Worm (Caenorhabditis elegans) whole organism, young adult: ENCODE measurements around the gene ipla-7.

ENCODE experiments used
- B0035.1 ChIP-seq: sonication (generic microtip); optimal IDR thresholded peaks from 2 replicates; lab custom pipeline; 2016; ENCODE audit warnings: missing genetic modification characterization, mild to moderate bottlenecking, missing compliant biosample characterization, missing genotype, missing genetic modification reagents
- B0261.1 ChIP-seq: sonication (generic microtip); optimal IDR thresholded peaks from 2 replicates; lab custom pipeline; 2016; ENCODE audit warnings: mild to moderate bottlenecking, missing genetic modification characterization, moderate library complexity, missing compliant biosample characterization
- C06A6.2 ChIP-seq: fragments of 200-800 bp; sonication (Bioruptor generic); conservative IDR thresholded peaks from 2 replicates; pipeline ENCODE4 v1.3.6; 2022; ENCODE audit warnings: missing genetic modification characterization, missing compliant biosample characterization
- F10E7.11 ChIP-seq: sonication (generic microtip); optimal IDR thresholded peaks from 2 replicates; lab custom pipeline; 2017; ENCODE audit warnings: mild to moderate bottlenecking, missing genetic modification characterization, moderate library complexity, missing compliant biosample characterization
- F23B12.7 ChIP-seq: sonication (generic microtip); optimal IDR thresholded peaks from 2 replicates; lab custom pipeline; 2017; ENCODE audit warnings: missing genetic modification characterization, mild to moderate bottlenecking, missing compliant biosample characterization, antibody characterized with exemption, moderate library complexity; ENCODE audit not compliant: insufficient read depth
- F49E8.2 ChIP-seq: sonication (generic microtip); optimal IDR thresholded peaks from 3 replicates; lab custom pipeline; 2017; ENCODE audit warnings: missing genetic modification characterization, mild to moderate bottlenecking, missing compliant biosample characterization, antibody characterized with exemption, moderate library complexity; ENCODE audit not compliant: insufficient read depth
- F55B11.4 ChIP-seq: sonication (generic microtip); optimal IDR thresholded peaks from 2 replicates; lab custom pipeline; 2016; ENCODE audit warnings: missing compliant biosample characterization, missing genetic modification characterization, borderline replicate concordance; ENCODE audit not compliant: insufficient read depth
- F57C9.4 ChIP-seq: sonication (generic microtip); optimal IDR thresholded peaks from 2 replicates; lab custom pipeline; 2017; ENCODE audit warnings: mild to moderate bottlenecking, missing genetic modification characterization, missing compliant biosample characterization
- T07F8.4 ChIP-seq: sonication (generic microtip); optimal IDR thresholded peaks from 2 replicates; lab custom pipeline; 2016; ENCODE audit warnings: mild to moderate bottlenecking, missing genetic modification characterization, moderate library complexity, missing compliant biosample characterization
- Y53F4B.3 ChIP-seq: fragments of 200-800 bp; sonication (Bioruptor generic); IDR thresholded peaks from 2 replicates; pipeline ENCODE4 v1.3.6; 2022; ENCODE audit warnings: missing genetic modification reagents, missing genetic modification characterization, missing compliant biosample characterization
- ama-1 ChIP-seq, 3 experiments: fragments of 150-350 bp in 1 of 3; sonication (generic microtip) in 2 of 3; optimal IDR thresholded peaks; 2 replicates each; lab custom pipeline; 2014 to 2018; ENCODE audit warnings: missing biosample characterization in 2 of 3, missing genetic modification characterization in 2 of 3, missing genetic modification reagents in 2 of 3
- aptf-3 ChIP-seq: fragments of 200-800 bp; sonication (Bioruptor generic); IDR thresholded peaks from 2 replicates; pipeline ENCODE4 v1.3.6; 2022; ENCODE audit warnings: missing genetic modification characterization, missing compliant biosample characterization
- bed-1 ChIP-seq: fragments of 200-800 bp; sonication (Bioruptor generic); IDR thresholded peaks from 2 replicates; pipeline ENCODE4 v1.3.6; 2022; ENCODE audit warnings: missing genetic modification reagents, missing genetic modification characterization, missing compliant biosample characterization
- ceh-100 ChIP-seq: fragments of 200-800 bp; sonication (Bioruptor generic); IDR thresholded peaks from 2 replicates; pipeline ENCODE4 v1.3.6; 2022; ENCODE audit warnings: missing genetic modification reagents, missing genetic modification characterization, missing compliant biosample characterization
- ceh-27 ChIP-seq: fragments of 200-800 bp; sonication (Bioruptor generic); optimal IDR thresholded peaks from 2 replicates; lab custom pipeline; 2018; ENCODE audit warnings: mild to moderate bottlenecking, missing genetic modification characterization, moderate library complexity, missing compliant biosample characterization
- ceh-40 ChIP-seq: fragments of 200-800 bp; sonication (Bioruptor generic); IDR thresholded peaks from 2 replicates; pipeline ENCODE4 v1.3.6; 2022; ENCODE audit warnings: missing genetic modification characterization, missing compliant biosample characterization
- ceh-79 ChIP-seq: sonication (generic microtip); optimal IDR thresholded peaks from 2 replicates; lab custom pipeline; 2017; ENCODE audit warnings: mild to moderate bottlenecking, missing genetic modification characterization, missing compliant biosample characterization
- chd-7 ChIP-seq: sonication (generic microtip); optimal IDR thresholded peaks from 2 replicates; lab custom pipeline; 2016; ENCODE audit warnings: mild to moderate bottlenecking, missing genetic modification characterization, moderate library complexity, missing compliant biosample characterization
- dox-1 ChIP-seq: fragments of 200-800 bp; sonication (Bioruptor generic); IDR thresholded peaks from 2 replicates; pipeline ENCODE4 v1.3.6; 2022; ENCODE audit warnings: missing genetic modification reagents, missing genetic modification characterization, missing compliant biosample characterization
- efl-1 ChIP-seq: fragments of 150-350 bp; optimal IDR thresholded peaks from 2 replicates; lab custom pipeline; 2014; ENCODE audit warnings: missing biosample characterization, missing genetic modification reagents, missing genetic modification characterization
- gei-17 ChIP-seq: fragments of 200-800 bp; sonication (Bioruptor generic); optimal IDR thresholded peaks from 2 replicates; lab custom pipeline; 2018; ENCODE audit warnings: mild to moderate bottlenecking, missing genetic modification characterization, missing compliant biosample characterization
- hmg-1.2 ChIP-seq: fragments of 200-800 bp; sonication (Bioruptor generic); IDR thresholded peaks from 2 replicates; pipeline ENCODE4 v1.3.6; 2022; ENCODE audit warnings: missing genetic modification reagents, missing genetic modification characterization, missing compliant biosample characterization
- hsf-1 ChIP-seq: fragments of 200-800 bp; sonication (Bioruptor generic); IDR thresholded peaks from 2 replicates; pipeline ENCODE4 v1.3.6; 2022; ENCODE audit warnings: missing genetic modification reagents, missing genetic modification characterization, missing compliant biosample characterization
- let-526 ChIP-seq: fragments of 200-800 bp; sonication (Bioruptor generic); IDR thresholded peaks from 2 replicates; pipeline ENCODE4 v1.3.6; 2022; ENCODE audit warnings: missing genetic modification reagents, missing genetic modification characterization, missing compliant biosample characterization
- lin-40 ChIP-seq: sonication (generic microtip); optimal IDR thresholded peaks from 2 replicates; lab custom pipeline; 2016; ENCODE audit warnings: missing genetic modification characterization, mild to moderate bottlenecking, missing compliant biosample characterization, missing genotype, missing genetic modification reagents
- lir-1 ChIP-seq: fragments of 200-800 bp; sonication (Bioruptor generic); conservative IDR thresholded peaks from 2 replicates; pipeline ENCODE4 v1.3.6; 2022; ENCODE audit warnings: missing genetic modification reagents, missing genetic modification characterization, missing compliant biosample characterization
- madf-10 ChIP-seq: sonication (generic microtip); optimal IDR thresholded peaks from 2 replicates; lab custom pipeline; 2016; ENCODE audit warnings: mild to moderate bottlenecking, missing genetic modification characterization, missing compliant biosample characterization
- madf-3 ChIP-seq: fragments of 200-800 bp; sonication (Bioruptor generic); IDR thresholded peaks from 2 replicates; pipeline ENCODE4 v1.3.6; 2022; ENCODE audit warnings: missing genetic modification reagents, missing genetic modification characterization, missing compliant biosample characterization
- mes-4 ChIP-seq: sonication (generic microtip); optimal IDR thresholded peaks from 2 replicates; lab custom pipeline; 2016; ENCODE audit warnings: missing genotype, missing genetic modification characterization, missing compliant biosample characterization
- nfya-1 ChIP-seq: sonication (generic microtip); optimal IDR thresholded peaks from 2 replicates; lab custom pipeline; 2017; ENCODE audit warnings: antibody characterized with exemption, missing compliant biosample characterization, missing genetic modification characterization, borderline replicate concordance; ENCODE audit not compliant: insufficient read depth
- nfyb-1 ChIP-seq: fragments of 200-800 bp; sonication (Bioruptor generic); IDR thresholded peaks from 2 replicates; pipeline ENCODE4 v1.3.6; 2022; ENCODE audit warnings: missing genetic modification reagents, missing genetic modification characterization, missing compliant biosample characterization
- nhr-120 ChIP-seq: fragments of 200-800 bp; sonication (Bioruptor generic); IDR thresholded peaks from 2 replicates; pipeline ENCODE4 v1.3.6; 2022; ENCODE audit warnings: missing genetic modification characterization, missing compliant biosample characterization
- nhr-179 ChIP-seq: sonication (generic microtip); optimal IDR thresholded peaks from 2 replicates; lab custom pipeline; 2016; ENCODE audit warnings: mild to moderate bottlenecking, missing genetic modification characterization, missing compliant biosample characterization
- nhr-27 ChIP-seq: fragments of 200-800 bp; sonication (Bioruptor generic); optimal IDR thresholded peaks from 2 replicates; lab custom pipeline; 2018; ENCODE audit warnings: mild to moderate bottlenecking, missing genetic modification characterization, moderate library complexity, missing compliant biosample characterization
- pbrm-1 ChIP-seq: fragments of 200-800 bp; sonication (Bioruptor generic); IDR thresholded peaks from 2 replicates; pipeline ENCODE4 v1.3.6; 2022; ENCODE audit warnings: missing genetic modification reagents, missing genetic modification characterization, missing compliant biosample characterization
- pha-4 ChIP-seq: fragments of 150-350 bp; sonication (generic microtip); optimal IDR thresholded peaks from 2 replicates; lab custom pipeline; 2014; ENCODE audit warnings: missing biosample characterization, missing genetic modification reagents, missing genetic modification characterization
- rcor-1 ChIP-seq: fragments of 200-800 bp; sonication (Bioruptor generic); IDR thresholded peaks from 2 replicates; pipeline ENCODE4 v1.3.6; 2022; ENCODE audit warnings: missing genetic modification reagents, missing genetic modification characterization, missing compliant biosample characterization
- rpc-1 ChIP-seq, 2 experiments: fragments of 150-350 bp in 1 of 2; sonication (generic microtip) in 1 of 2; optimal IDR thresholded peaks; 2 replicates each; lab custom pipeline; 2014 to 2018; ENCODE audit warnings: missing biosample characterization in 1 of 2, missing genetic modification characterization in 1 of 2, missing genetic modification reagents in 1 of 2, missing genotype in 1 of 2
- snpc-1.1 ChIP-seq: sonication (generic microtip); optimal IDR thresholded peaks from 2 replicates; lab custom pipeline; 2017; ENCODE audit warnings: missing genetic modification characterization, mild to moderate bottlenecking, missing compliant biosample characterization, antibody characterized with exemption, moderate library complexity, missing genotype, missing genetic modification reagents; ENCODE audit not compliant: insufficient read depth
- somi-1 ChIP-seq: fragments of 200-800 bp; sonication (Bioruptor generic); optimal IDR thresholded peaks from 2 replicates; lab custom pipeline; 2018; ENCODE audit warnings: mild to moderate bottlenecking, missing genetic modification characterization, missing compliant biosample characterization
- tbx-9 ChIP-seq: sonication (generic microtip); optimal IDR thresholded peaks from 2 replicates; lab custom pipeline; 2016; ENCODE audit warnings: borderline replicate concordance, missing genetic modification characterization, inconsistent platforms, missing compliant biosample characterization
- tlf-1 ChIP-seq: fragments of 200-800 bp; sonication (Bioruptor generic); optimal IDR thresholded peaks from 2 replicates; lab custom pipeline; 2018; ENCODE audit warnings: mild to moderate bottlenecking, missing genetic modification characterization, missing compliant biosample characterization
- zfh-2 ChIP-seq: fragments of 200-800 bp; sonication (Bioruptor generic); conservative IDR thresholded peaks from 2 replicates; pipeline ENCODE4 v1.3.6; 2022; ENCODE audit warnings: missing genetic modification reagents, missing genetic modification characterization, missing compliant biosample characterization
- ztf-25 ChIP-seq: fragments of 200-800 bp; sonication (Bioruptor generic); IDR thresholded peaks from 2 replicates; pipeline ENCODE4 v1.3.6; 2022; ENCODE audit warnings: missing genetic modification reagents, missing genetic modification characterization, missing compliant biosample characterization
- ztf-26 ChIP-seq: sonication (generic microtip); optimal IDR thresholded peaks from 2 replicates; lab custom pipeline; 2017; ENCODE audit warnings: missing genetic modification characterization, missing compliant biosample characterization
- ztf-28 ChIP-seq: fragments of 200-800 bp; sonication (Bioruptor generic); IDR thresholded peaks from 2 replicates; pipeline ENCODE4 v1.3.6; 2022; ENCODE audit warnings: missing genetic modification reagents, missing genetic modification characterization, missing compliant biosample characterization
- ztf-6 ChIP-seq: fragments of 200-800 bp; sonication (Bioruptor generic); IDR thresholded peaks from 2 replicates; pipeline ENCODE4 v1.3.6; 2022; ENCODE audit warnings: missing genetic modification reagents, missing genetic modification characterization, missing compliant biosample characterization

Gene ipla-7

ce11 chrIV:10085401-10086187 is 22.9 kb upstream of the ipla-7 start, which contains the start of the genes col-2 and ndc-80:
TSS of gene col-2 (minus strand) at chrIV:10085451.
TSS of gene ndc-80 (plus strand) at chrIV:10086137.
- TF ChIP-seq madf-10 (tag; lab: Kevin White, UChicago) (no peak), Y53F4B.3 (GFP tag; lab: Robert Waterston, UW) (no peak), tlf-1 (GFP tag; lab: Kevin White, UChicago) (no peak), dox-1 (GFP tag; lab: Robert Waterston, UW) (peak; percentile 56), lir-1 (GFP tag; lab: Robert Waterston, UW) (no peak), ztf-6 (GFP tag; lab: Robert Waterston, UW) (no peak), ceh-79 (tag; lab: Kevin White, UChicago) (no peak), gei-17 (GFP tag; lab: Kevin White, UChicago) (no peak), efl-1 (GFP tag; lab: Kevin White, UChicago) (peak; percentile 84), rpc-1 (optimal IDR thresholded peaks at IDR 0.05; lab: Kevin White, UChicago) (no peak), rpc-1 (tag; optimal IDR thresholded peaks at IDR 0.05; lab: Kevin White, UChicago) (no peak), B0261.1 (tag; lab: Kevin White, UChicago) (no peak), F57C9.4 (tag; lab: Kevin White, UChicago) (no peak), nhr-120 (no peak), pbrm-1 (GFP tag; lab: Robert Waterston, UW) (no peak), rcor-1 (GFP tag; lab: Robert Waterston, UW) (0 out of 2 replicates have a peak, but pooled peaks have one; percentile 13), madf-3 (GFP tag; lab: Robert Waterston, UW) (no peak), nfyb-1 (GFP tag; lab: Robert Waterston, UW) (no peak), nhr-27 (tag; lab: Kevin White, UChicago) (no peak), bed-1 (GFP tag; lab: Robert Waterston, UW) (no peak), aptf-3 (GFP tag; lab: Robert Waterston, UW) (no peak), ceh-40 (no peak), B0035.1 (tag; lab: Kevin White, UChicago) (no peak), nhr-179 (tag; lab: Kevin White, UChicago) (no peak), F10E7.11 (tag; lab: Kevin White, UChicago) (no peak), lin-40 (tag; lab: Kevin White, UChicago) (no peak), T07F8.4 (no peak), ztf-25 (no peak), ztf-26 (tag; lab: Kevin White, UChicago) (no peak), mes-4 (tag; lab: Kevin White, UChicago) (no peak), F49E8.2 (tag; lab: Kevin White, UChicago) (peak; percentile 37), ztf-28 (no peak), F55B11.4 (tag; lab: Kevin White, UChicago) (no peak), let-526 (GFP tag; lab: Robert Waterston, UW) (no peak), zfh-2 (GFP tag; lab: Robert Waterston, UW) (no peak), pha-4 (tag; lab: Kevin White, UChicago) (peak; percentile 12), tbx-9 (tag; lab: Kevin White, UChicago) (no peak), ceh-27 (GFP tag; lab: Kevin White, UChicago) (peak; percentile 44), somi-1 (GFP tag; lab: Kevin White, UChicago) (no peak), chd-7 (no peak), ceh-100 (GFP tag; lab: Robert Waterston, UW) (peak; percentile 95), ama-1 (optimal IDR thresholded peaks at IDR 0.05; lab: Kevin White, UChicago) (no peak), ama-1 (GFP tag; optimal IDR thresholded peaks at IDR 0.05; lab: Kevin White, UChicago) (no peak), F23B12.7 (tag; lab: Kevin White, UChicago) (peak; percentile 91), hsf-1 (GFP tag; lab: Robert Waterston, UW) (no peak), hmg-1.2 (GFP tag; lab: Robert Waterston, UW) (peak; percentile 38; the same call in 1 of the 2 replicates), snpc-1.1 (no peak), C06A6.2 (GFP tag; lab: Robert Waterston, UW) (no peak), nfya-1 (no peak)
